Worm (Caenorhabditis elegans): ENCODE data around the gene grl-27.

- TF ChIP-seq nhr-84 (tag; optimal IDR thresholded peaks at IDR 0.05): no peak
- peak in 1 of 2 experiments; percentile 76 for TF ChIP-seq mdl-1 (tag; optimal IDR thresholded peaks at IDR 0.05)
- no peak for TF ChIP-seq nhr-71 (tag; optimal IDR thresholded peaks at IDR 0.05)
- no peak for TF ChIP-seq nhr-237 (tag; optimal IDR thresholded peaks at IDR 0.05)
- no peak for TF ChIP-seq nhr-77 (tag; optimal IDR thresholded peaks at IDR 0.05)
- TF ChIP-seq isw-1 (GFP tag; IDR thresholded peaks at IDR 0.05): no peak
- TF ChIP-seq lin-14 (GFP tag; optimal IDR thresholded peaks at IDR 0.05): peak; percentile 56
- TF ChIP-seq fos-1 (tag; optimal IDR thresholded peaks at IDR 0.05): no peak
- TF ChIP-seq tbx-2 (tag; optimal IDR thresholded peaks at IDR 0.05): peak; percentile 2
- TF ChIP-seq pag-3 (tag; optimal IDR thresholded peaks at IDR 0.05; ENCODE audit: borderline replicate concordance, insufficient read depth): no peak
- TF ChIP-seq unc-30 (tag; optimal IDR thresholded peaks at IDR 0.05): no peak
- TF ChIP-seq sox-4 (tag; optimal IDR thresholded peaks at IDR 0.05): no peak
- TF ChIP-seq C04F5.9 (tag; optimal IDR thresholded peaks at IDR 0.05): no peak
- TF ChIP-seq ceh-63 (GFP tag; optimal IDR thresholded peaks at IDR 0.05): no peak
Measured at ce11 chrV:3610709-3611108, 35.0 kb upstream of the grl-27 start.
